Fruit fly (Drosophila melanogaster) whole organism, wandering third instar larva: ENCODE results near the gene CG31102.

Experiments
- Abd-B ChIP-seq: fragments of >200 bp; optimal IDR thresholded peaks from 2 replicates; lab custom pipeline; 2017; ENCODE audit warnings: missing biosample characterization, missing genetic modification characterization
- HLH106 ChIP-seq: fragments of 200-800 bp; optimal IDR thresholded peaks from 3 replicates; lab custom pipeline; 2019; ENCODE audit warnings: missing biosample characterization, mild to moderate bottlenecking, missing genetic modification characterization, moderate library complexity
- Hr83 ChIP-seq: fragments of 200-300 bp; sonication (Bioruptor generic); optimal IDR thresholded peaks from 2 replicates; lab custom pipeline; 2016; ENCODE audit warnings: missing biosample characterization, mild to moderate bottlenecking, missing genetic modification characterization, moderate library complexity; ENCODE audit not compliant: poor library complexity, severe bottlenecking
- Jra ChIP-seq: sonication (Bioruptor generic); optimal IDR thresholded peaks from 2 replicates; lab custom pipeline; 2016; ENCODE audit warnings: missing biosample characterization, missing genetic modification characterization
- N ChIP-seq: fragments of >200 bp; optimal IDR thresholded peaks from 2 replicates; lab custom pipeline; 2018; ENCODE audit warnings: missing biosample characterization, missing external identifiers, missing genetic modification characterization
- fru ChIP-seq: fragments of 200-800 bp; sonication (Bioruptor generic); optimal IDR thresholded peaks from 3 replicates; lab custom pipeline; 2016; ENCODE audit warnings: missing biosample characterization, mild to moderate bottlenecking, missing genetic modification characterization
- pan ChIP-seq: fragments of >200 bp; optimal IDR thresholded peaks from 2 replicates; lab custom pipeline; 2017
- sage ChIP-seq: fragments of 200-800 bp; sonication (Bioruptor generic); optimal IDR thresholded peaks from 2 replicates; lab custom pipeline; 2016; ENCODE audit warnings: missing biosample characterization, mild to moderate bottlenecking, missing genetic modification characterization
- usp ChIP-seq: fragments of >200 bp; optimal IDR thresholded peaks from 2 replicates; lab custom pipeline; 2017; ENCODE audit warnings: missing biosample characterization, missing genetic modification characterization

DNA sequence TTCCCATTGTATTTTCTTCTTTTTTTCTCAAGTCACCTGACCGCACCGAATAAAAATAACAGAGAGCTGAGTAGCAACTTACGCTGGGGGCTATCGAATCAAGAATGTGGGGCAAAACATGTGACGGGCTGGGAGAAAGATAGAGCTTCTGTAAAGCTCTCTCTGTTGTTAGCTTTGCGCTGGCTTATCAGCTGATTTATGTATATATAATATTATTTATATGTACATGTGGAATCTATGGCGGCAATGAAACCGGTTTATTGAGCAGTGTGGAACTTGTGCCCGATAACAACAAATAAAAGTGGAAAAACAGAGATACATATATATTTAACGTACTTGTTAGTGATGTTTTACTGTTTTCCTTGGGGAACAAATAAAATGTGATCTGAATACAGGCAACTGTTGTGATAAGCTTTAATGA, 2.5 kb downstream of the CG31102 start, which contains the start of gene CG31098:
- TF ChIP-seq Hr83 (GFP tag; lab: Kevin White, UChicago) (no peak), pan (lab: Kevin White, UChicago) (no peak), HLH106 (no peak), fru (GFP tag; lab: Kevin White, UChicago) (no peak), Jra (GFP tag; lab: Kevin White, UChicago) (no peak), usp (GFP tag; lab: Kevin White, UChicago) (no peak), Abd-B (GFP tag; lab: Kevin White, UChicago) (no peak), sage (GFP tag; lab: Kevin White, UChicago) (peak; percentile 67), N (GFP tag; lab: Kevin White, UChicago) (no peak)
